Fruit fly (Drosophila melanogaster): ENCODE data around the gene Dhfr.

DNA sequence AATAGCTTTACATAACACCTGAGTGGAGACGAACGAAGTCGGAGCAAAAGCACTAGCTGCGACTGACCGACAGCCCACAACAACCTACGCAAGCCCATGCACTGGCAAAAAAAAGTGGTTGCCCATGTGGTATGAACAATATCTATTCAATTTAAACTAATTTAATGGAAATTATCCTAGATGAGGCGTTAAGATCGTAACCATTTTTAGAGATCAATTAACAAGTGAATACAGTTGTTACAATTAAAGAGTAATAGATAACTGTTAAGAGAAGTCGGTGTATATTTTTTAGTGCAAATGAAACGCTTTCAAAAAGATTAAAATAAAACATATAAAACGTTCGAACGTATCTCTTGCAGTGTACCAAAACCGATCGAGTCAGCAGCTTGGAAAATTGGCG, 15.2 kb downstream of the Dhfr start:
- TF ChIP-seq sima (GFP tag; optimal IDR thresholded peaks at IDR 0.05) (no peak), CG11560 (tag; IDR thresholded peaks at IDR 0.05) (no peak), D19A (tag; optimal IDR thresholded peaks at IDR 0.05) (peak; percentile 59), Dref (GFP tag; IDR thresholded peaks at IDR 0.05) (no peak), CG12744 (GFP tag; optimal IDR thresholded peaks at IDR 0.05) (no peak), unpg (GFP tag; optimal IDR thresholded peaks at IDR 0.05) (peak; percentile 68), ash1 (GFP tag; optimal IDR thresholded peaks at IDR 0.05) (no peak), CG6654 (GFP tag; optimal IDR thresholded peaks at IDR 0.05) (no peak)
